Worm (Caenorhabditis elegans): ENCODE results near the gene clc-20.

Gene clc-20

DNA sequence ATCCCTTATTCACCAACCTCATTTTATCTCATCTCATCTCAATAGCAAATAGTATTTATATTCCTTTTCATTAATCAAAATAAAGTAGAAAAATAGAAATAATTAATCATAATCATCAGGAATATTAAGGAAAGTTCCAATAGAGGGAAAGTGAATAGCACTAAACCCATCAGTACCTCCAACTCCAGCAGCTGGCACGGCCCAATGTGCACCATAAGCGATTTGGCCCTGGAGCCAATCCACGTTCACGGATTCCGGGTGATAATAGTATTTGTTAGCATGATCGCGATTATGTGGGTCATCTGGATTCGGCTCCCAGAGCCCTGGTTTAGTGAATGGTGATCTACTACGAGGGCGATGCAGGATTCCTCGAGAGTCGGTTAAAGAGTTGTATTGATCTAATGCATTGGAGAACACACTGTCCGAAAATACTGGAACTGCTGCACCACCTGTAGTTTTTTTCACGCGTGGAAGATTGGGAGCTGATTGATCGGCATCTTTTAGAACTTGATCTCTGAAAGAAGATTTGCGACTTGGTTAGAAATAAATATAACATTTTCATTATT is 36.6 kb upstream of the clc-20 start (continued):
- TF ChIP-seq C16A3.4 (tag; optimal IDR thresholded peaks at IDR 0.05) (peak; percentile 23), unc-62 (GFP tag; optimal IDR thresholded peaks at IDR 0.05) (no peak), lin-35 (GFP tag; optimal IDR thresholded peaks at IDR 0.05) (peak in 1 of 2 experiments; percentile 19), aha-1 (tag; optimal IDR thresholded peaks at IDR 0.05) (no peak), fkh-8 (tag; optimal IDR thresholded peaks at IDR 0.05) (peak; percentile 24), nhr-90 (tag; optimal IDR thresholded peaks at IDR 0.05; ENCODE audit: poor library complexity) (peak; percentile 69), F16B12.6 (tag; optimal IDR thresholded peaks at IDR 0.05) (no peak), efl-1 (optimal IDR thresholded peaks at IDR 0.05) (peak; percentile 34 to 45), efl-1 (GFP tag; optimal IDR thresholded peaks at IDR 0.05 in 1 of 2) (no peak), dsc-1 (tag; optimal IDR thresholded peaks at IDR 0.05) (peak; percentile 32), zag-1 (tag; optimal IDR thresholded peaks at IDR 0.05) (no peak), jun-1 (tag; optimal IDR thresholded peaks at IDR 0.05) (peak; percentile 68), fkh-4 (tag; optimal IDR thresholded peaks at IDR 0.05; ENCODE audit: borderline replicate concordance) (no peak), pax-3 (tag; optimal IDR thresholded peaks at IDR 0.05) (peak; percentile 71), snu-23 (GFP tag; optimal IDR thresholded peaks at IDR 0.05) (peak; percentile 15), mep-1 (tag; optimal IDR thresholded peaks at IDR 0.05) (no peak), sup-37 (GFP tag; optimal IDR thresholded peaks at IDR 0.05) (peak; percentile 74), nhr-11 (tag; optimal IDR thresholded peaks at IDR 0.05) (peak; percentile 22), ceh-88 (GFP tag; IDR thresholded peaks at IDR 0.05) (peak; percentile 73), nhr-20 (tag; optimal IDR thresholded peaks at IDR 0.05) (peak; percentile 31), sox-4 (tag; optimal IDR thresholded peaks at IDR 0.05) (no peak), ceh-63 (GFP tag; optimal IDR thresholded peaks at IDR 0.05) (no peak), skn-1 (tag; optimal IDR thresholded peaks at IDR 0.05) (peak; percentile 30), swsn-7 (tag; optimal IDR thresholded peaks at IDR 0.05) (peak; percentile 7), zip-4 (GFP tag; optimal IDR thresholded peaks at IDR 0.05) (no peak), nhr-77 (tag; optimal IDR thresholded peaks at IDR 0.05) (peak; percentile 51), nhr-47 (tag; optimal IDR thresholded peaks at IDR 0.05) (peak; percentile 68), nhr-28 (tag; optimal IDR thresholded peaks at IDR 0.05) (peak; percentile 7), lin-14 (GFP tag; optimal IDR thresholded peaks at IDR 0.05) (peak; percentile 11), unc-86 (tag; optimal IDR thresholded peaks at IDR 0.05) (peak; percentile 47), xbp-1 (tag; optimal IDR thresholded peaks at IDR 0.05) (peak; percentile 18), fkh-10 (GFP tag; optimal IDR thresholded peaks at IDR 0.05) (peak; percentile 60), mef-2 (tag; optimal IDR thresholded peaks at IDR 0.05) (no peak), ets-5 (GFP tag; IDR thresholded peaks at IDR 0.05) (peak; percentile 94; the same call in 1 of the 2 replicates), nhr-85 (tag) (peak; percentile 75), nhr-237 (tag; optimal IDR thresholded peaks at IDR 0.05) (no peak), vab-15 (tag; optimal IDR thresholded peaks at IDR 0.05) (no peak), mdl-1 (tag; optimal IDR thresholded peaks at IDR 0.05) (no peak), aly-2 (tag; optimal IDR thresholded peaks at IDR 0.05) (peak; percentile 34), lsy-2 (tag; optimal IDR thresholded peaks at IDR 0.05) (peak; percentile 40 to 64), elt-3 (tag; optimal IDR thresholded peaks at IDR 0.05) (no peak), elt-2 (tag; optimal IDR thresholded peaks at IDR 0.05) (peak; percentile 29), tbx-2 (tag; optimal IDR thresholded peaks at IDR 0.05) (no peak), ztf-11 (tag; optimal IDR thresholded peaks at IDR 0.05) (peak in 1 of 2 experiments; percentile 63), lin-15B (tag; optimal IDR thresholded peaks at IDR 0.05) (no peak), C34B4.2 (tag; optimal IDR thresholded peaks at IDR 0.05) (peak; percentile 55), nhr-71 (tag; optimal IDR thresholded peaks at IDR 0.05) (peak; percentile 75), ces-1 (GFP tag; optimal IDR thresholded peaks at IDR 0.05) (no peak), Y116A8C.19 (tag; optimal IDR thresholded peaks at IDR 0.05; ENCODE audit: borderline replicate concordance) (no peak), alr-1 (tag; optimal IDR thresholded peaks at IDR 0.05; ENCODE audit: borderline replicate concordance) (no peak), nhr-12 (tag; optimal IDR thresholded peaks at IDR 0.05) (no peak)

All from whole organism, L1 larva.